Worm (Caenorhabditis elegans): ENCODE results near the gene rab-21.

rab-21 gene

DNA sequence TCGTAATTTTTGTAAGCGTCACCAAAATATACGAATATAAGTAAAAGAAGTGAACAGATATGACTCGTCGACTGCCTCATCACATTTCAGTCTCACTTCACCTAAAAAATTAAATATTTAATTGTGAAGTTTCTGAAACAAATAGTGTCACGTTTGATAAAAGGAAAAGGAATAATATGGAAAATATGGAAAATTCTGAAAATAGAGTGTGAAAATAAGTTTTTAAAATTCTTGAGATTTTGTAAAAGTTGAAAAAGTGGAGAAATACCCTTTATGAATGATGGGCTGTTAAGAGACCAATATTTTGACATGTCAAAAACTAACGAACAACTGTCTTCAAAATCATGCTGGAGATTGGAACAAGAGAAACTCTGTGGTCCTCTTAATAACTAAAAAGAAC lies 11.9 kb upstream of the rab-21 start, which contains the start of gene T01B7.9:
T01B7.9 (minus strand) TSS at position 101 of the 400 bp plus-strand sequence.
- TF ChIP-seq ceh-63 (GFP tag; optimal IDR thresholded peaks at IDR 0.05): no peak
- TF ChIP-seq hlh-4 (tag; optimal IDR thresholded peaks at IDR 0.05): no peak
- TF ChIP-seq ceh-90 (tag; optimal IDR thresholded peaks at IDR 0.05): no peak
- no peak for TF ChIP-seq sptf-1 (tag; optimal IDR thresholded peaks at IDR 0.05)
- no peak for TF ChIP-seq swsn-7 (tag; optimal IDR thresholded peaks at IDR 0.05)
- TF ChIP-seq ceh-82 (tag; optimal IDR thresholded peaks at IDR 0.05): no peak
- TF ChIP-seq ztf-11 (tag; optimal IDR thresholded peaks at IDR 0.05): no peak
- TF ChIP-seq rnt-1 (tag; optimal IDR thresholded peaks at IDR 0.05): no peak
- no peak for TF ChIP-seq snu-23 (GFP tag; optimal IDR thresholded peaks at IDR 0.05)
- no peak for TF ChIP-seq nhr-12 (tag; optimal IDR thresholded peaks at IDR 0.05)
- TF ChIP-seq unc-62 (GFP tag; optimal IDR thresholded peaks at IDR 0.05): no peak
- no peak for TF ChIP-seq alr-1 (tag; optimal IDR thresholded peaks at IDR 0.05; ENCODE audit: borderline replicate concordance)
- no peak for TF ChIP-seq mef-2 (tag; optimal IDR thresholded peaks at IDR 0.05)
- TF ChIP-seq fkh-4 (tag; optimal IDR thresholded peaks at IDR 0.05; ENCODE audit: borderline replicate concordance): no peak
- TF ChIP-seq ceh-8 (GFP tag; optimal IDR thresholded peaks at IDR 0.05): no peak
- no peak for TF ChIP-seq nhr-47 (tag; optimal IDR thresholded peaks at IDR 0.05)
- no peak for TF ChIP-seq nhr-76 (tag; optimal IDR thresholded peaks at IDR 0.05)

DNA sequence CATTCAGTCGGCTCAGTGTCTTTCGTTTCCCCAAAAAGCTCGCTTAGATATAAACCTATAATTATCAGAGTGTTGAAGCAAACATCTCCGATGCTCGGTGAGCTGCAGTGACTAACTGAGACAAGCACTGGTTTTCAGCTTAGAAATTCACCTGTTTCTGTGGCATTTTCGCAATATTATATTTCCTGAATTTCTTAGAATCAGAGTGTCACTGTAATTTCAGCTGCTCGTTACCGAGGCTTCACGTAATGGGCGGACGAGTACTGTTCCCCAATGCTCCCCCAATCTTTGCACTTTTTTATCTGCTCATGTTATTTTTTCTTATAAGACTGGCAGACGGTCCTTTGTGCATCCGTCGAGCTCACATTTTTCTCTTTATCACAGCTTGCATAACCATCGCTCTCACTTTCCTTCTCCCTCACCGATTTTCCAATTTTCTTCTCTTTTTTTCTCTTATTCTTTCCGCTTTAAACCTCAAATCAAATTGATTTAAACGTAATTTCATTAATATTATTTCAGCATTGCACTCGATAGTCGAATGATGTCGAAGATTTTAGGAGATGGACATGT lies 7.2 kb upstream of the rab-21 start, which contains the start of gene trcs-2:
trcs-2 (plus strand) TSS at position 520 of the 570 bp plus-strand sequence.
- peak; percentile 5 for TF ChIP-seq nhr-71 (tag; optimal IDR thresholded peaks at IDR 0.05)
- TF ChIP-seq hlh-4 (tag; optimal IDR thresholded peaks at IDR 0.05): peak; percentile 90
- TF ChIP-seq irx-1 (tag; optimal IDR thresholded peaks at IDR 0.05): no peak
- no peak for TF ChIP-seq C34B4.2 (tag; optimal IDR thresholded peaks at IDR 0.05)
- TF ChIP-seq C04F5.9 (tag; optimal IDR thresholded peaks at IDR 0.05): no peak
- no peak for TF ChIP-seq pax-3 (tag; optimal IDR thresholded peaks at IDR 0.05)
- no peak for TF ChIP-seq F16B12.6 (tag; optimal IDR thresholded peaks at IDR 0.05)
- no peak for TF ChIP-seq mep-1 (tag; optimal IDR thresholded peaks at IDR 0.05)
- no peak for TF ChIP-seq nhr-28 (tag; optimal IDR thresholded peaks at IDR 0.05)
- no peak for TF ChIP-seq blmp-1 (tag; optimal IDR thresholded peaks at IDR 0.05)
- TF ChIP-seq pag-3 (tag; optimal IDR thresholded peaks at IDR 0.05; ENCODE audit: borderline replicate concordance, insufficient read depth): no peak
- TF ChIP-seq swsn-7 (tag; optimal IDR thresholded peaks at IDR 0.05): no peak
- no peak for TF ChIP-seq Y116A8C.19 (tag; optimal IDR thresholded peaks at IDR 0.05; ENCODE audit: borderline replicate concordance)
- TF ChIP-seq nhr-237 (tag; optimal IDR thresholded peaks at IDR 0.05): no peak
- no peak for TF ChIP-seq elt-3 (tag; optimal IDR thresholded peaks at IDR 0.05)
- no peak for TF ChIP-seq ztf-4 (tag; optimal IDR thresholded peaks at IDR 0.05)
- TF ChIP-seq elt-2 (tag; optimal IDR thresholded peaks at IDR 0.05): no peak
- no peak for TF ChIP-seq fkh-10 (GFP tag; optimal IDR thresholded peaks at IDR 0.05)
- TF ChIP-seq fkh-8 (tag; optimal IDR thresholded peaks at IDR 0.05): peak; percentile 22
- TF ChIP-seq nhr-84 (tag; optimal IDR thresholded peaks at IDR 0.05): no peak
- TF ChIP-seq mdl-1 (tag; optimal IDR thresholded peaks at IDR 0.05): no peak
- TF ChIP-seq aha-1 (tag; optimal IDR thresholded peaks at IDR 0.05): no peak
- no peak for TF ChIP-seq egl-27 (tag; optimal IDR thresholded peaks at IDR 0.05)

ce11 chrII:8717579-8717978 lies 2.8 kb upstream of the rab-21 start:
- peak; percentile 53 for TF ChIP-seq lin-14 (GFP tag; optimal IDR thresholded peaks at IDR 0.05)
- TF ChIP-seq ztf-4 (tag; optimal IDR thresholded peaks at IDR 0.05): peak; percentile 20
- no peak for TF ChIP-seq vab-15 (tag; optimal IDR thresholded peaks at IDR 0.05)
- TF ChIP-seq ceh-82 (tag; optimal IDR thresholded peaks at IDR 0.05): no peak
- peak in 1 of 6 experiments; percentile 19 for TF ChIP-seq elt-3 (tag; optimal IDR thresholded peaks at IDR 0.05)
- TF ChIP-seq blmp-1 (tag; optimal IDR thresholded peaks at IDR 0.05): peak; percentile 82
- no peak for TF ChIP-seq ces-1 (GFP tag; optimal IDR thresholded peaks at IDR 0.05)

Measured in whole organism, L1 larva.